Worm (Caenorhabditis elegans) whole organism, L4 larva: Measurements from ENCODE around the gene sym-1.

Experiments
- F26F4.8 ChIP-seq: fragments of 200-800 bp; sonication (Bioruptor generic); conservative IDR thresholded peaks from 2 replicates; pipeline ENCODE4 v1.3.6; 2022; ENCODE audit warnings: missing genetic modification characterization, missing compliant biosample characterization
- F44E2.7 ChIP-seq: fragments of 200-800 bp; sonication (Bioruptor generic); IDR thresholded peaks from 2 replicates; pipeline ENCODE4 v2.1.2; 2022; ENCODE audit warnings: missing genetic modification characterization, missing compliant biosample characterization
- T26A8.4 ChIP-seq: fragments of 200-800 bp; sonication (Bioruptor generic); IDR thresholded peaks from 2 replicates; pipeline ENCODE4 v1.3.6; 2022; ENCODE audit warnings: missing genetic modification characterization, missing compliant biosample characterization
- Y5F2A.4 ChIP-seq: fragments of 200-800 bp; sonication (Bioruptor generic); optimal IDR thresholded peaks from 2 replicates; lab custom pipeline; 2018; ENCODE audit warnings: mild to moderate bottlenecking, missing genetic modification characterization, missing compliant biosample characterization
- ZK546.5 ChIP-seq, 2 experiments: sonication (generic microtip); optimal IDR thresholded peaks; 2 replicates each; lab custom pipeline; 2017; ENCODE audit warnings: missing biosample characterization in 2 of 2, missing genetic modification characterization in 2 of 2
- aha-1 ChIP-seq: fragments of 150-350 bp; peaks from one replicate; lab custom pipeline; 2014; ENCODE audit warnings: missing biosample characterization, missing genetic modification characterization
- arid-1 ChIP-seq: fragments of 200-800 bp; sonication (Bioruptor generic); conservative IDR thresholded peaks from 2 replicates; pipeline ENCODE4 v1.3.6; 2022; ENCODE audit warnings: missing genetic modification reagents, missing genetic modification characterization, missing compliant biosample characterization
- ceh-20 ChIP-seq: fragments of 200-800 bp; sonication (Bioruptor generic); IDR thresholded peaks from 2 replicates; pipeline ENCODE4 v1.3.6; 2022; ENCODE audit warnings: missing genetic modification reagents, missing genetic modification characterization, missing compliant biosample characterization
- ceh-62 ChIP-seq: sonication (generic microtip); optimal IDR thresholded peaks from 2 replicates; lab custom pipeline; 2017; ENCODE audit warnings: missing biosample characterization, missing genetic modification characterization
- ces-1 ChIP-seq: fragments of 150-350 bp; sonication (generic microtip); optimal IDR thresholded peaks from 4 replicates; lab custom pipeline; 2014; ENCODE audit warnings: missing biosample characterization, missing genetic modification reagents, missing genetic modification characterization
- ctbp-1 ChIP-seq: fragments of 200-800 bp; sonication (Bioruptor generic); IDR thresholded peaks from 2 replicates; pipeline ENCODE4 v1.3.6; 2022; ENCODE audit warnings: missing genetic modification reagents, missing genetic modification characterization, missing compliant biosample characterization
- dmd-6 ChIP-seq: fragments of 200-800 bp; sonication (Bioruptor generic); IDR thresholded peaks from 2 replicates; pipeline ENCODE4 v1.3.6; 2022; ENCODE audit warnings: missing genetic modification reagents, missing genetic modification characterization, missing compliant biosample characterization
- dmd-9 ChIP-seq: fragments of 200-800 bp; sonication (Bioruptor generic); IDR thresholded peaks from 2 replicates; pipeline ENCODE4 v1.3.6; 2022; ENCODE audit warnings: missing genetic modification reagents, missing genetic modification characterization, missing compliant biosample characterization
- dve-1 ChIP-seq: sonication (generic microtip); optimal IDR thresholded peaks from 2 replicates; lab custom pipeline; 2017; ENCODE audit warnings: antibody characterized with exemption, mild to moderate bottlenecking, missing genetic modification characterization, missing compliant biosample characterization; ENCODE audit not compliant: insufficient read depth
- egl-43 ChIP-seq: fragments of 200-800 bp; sonication (Bioruptor generic); IDR thresholded peaks from 2 replicates; pipeline ENCODE4 v1.3.6; 2022; ENCODE audit warnings: missing genetic modification reagents, missing genetic modification characterization, missing compliant biosample characterization
- hif-1 ChIP-seq, 2 experiments: sonication (generic microtip); optimal IDR thresholded peaks; 2 replicates each; lab custom pipeline; 2016 to 2017; ENCODE audit warnings: missing compliant biosample characterization in 2 of 2, missing genetic modification characterization in 2 of 2, missing genetic modification reagents in 2 of 2, missing genotype in 2 of 2, mild to moderate bottlenecking in 1 of 2
- hlh-11 ChIP-seq: fragments of 200-800 bp; sonication (Bioruptor generic); optimal IDR thresholded peaks from 2 replicates; lab custom pipeline; 2018; ENCODE audit warnings: mild to moderate bottlenecking, missing genetic modification characterization, missing compliant biosample characterization
- hlh-30 ChIP-seq: sonication (generic microtip); optimal IDR thresholded peaks from 2 replicates; lab custom pipeline; 2017; ENCODE audit warnings: antibody characterized with exemption, mild to moderate bottlenecking, missing genetic modification characterization, missing compliant biosample characterization; ENCODE audit not compliant: insufficient read depth
- hmg-1.1 ChIP-seq: fragments of 200-800 bp; sonication (Bioruptor generic); IDR thresholded peaks from 2 replicates; pipeline ENCODE4 v1.3.6; 2022; ENCODE audit warnings: missing genetic modification reagents, missing genetic modification characterization, missing compliant biosample characterization
- lin-13 ChIP-seq: fragments of 150-350 bp; optimal IDR thresholded peaks from 2 replicates; lab custom pipeline; 2014; ENCODE audit warnings: missing biosample characterization, missing genetic modification reagents, missing genetic modification characterization
- lsy-2 ChIP-seq, 2 experiments: fragments of 150-350 bp in 1 of 2; sonication (generic microtip) in 1 of 2; optimal IDR thresholded peaks; 2 replicates each; lab custom pipeline; 2014 to 2017; ENCODE audit warnings: missing biosample characterization in 2 of 2, missing genetic modification characterization in 2 of 2
- madf-9 ChIP-seq: fragments of 200-800 bp; sonication (Bioruptor generic); conservative IDR thresholded peaks from 2 replicates; pipeline ENCODE4 v1.3.6; 2022; ENCODE audit warnings: missing genetic modification reagents, missing genetic modification characterization, missing compliant biosample characterization
- mdl-1 ChIP-seq, 2 experiments: fragments of 150-350 bp in 1 of 2; sonication (generic microtip) in 1 of 2; optimal IDR thresholded peaks; 2 replicates each; lab custom pipeline; 2014 to 2017; ENCODE audit warnings: missing biosample characterization in 2 of 2, missing genetic modification characterization in 2 of 2
- mep-1 ChIP-seq: fragments of 150-350 bp; sonication (generic microtip); optimal IDR thresholded peaks from 3 replicates; lab custom pipeline; 2014; ENCODE audit warnings: missing biosample characterization, missing genetic modification characterization
- mes-2 ChIP-seq: sonication (generic microtip); optimal IDR thresholded peaks from 2 replicates; lab custom pipeline; 2016; ENCODE audit warnings: missing genotype, mild to moderate bottlenecking, missing genetic modification characterization, missing compliant biosample characterization; ENCODE audit not compliant: poor library complexity, severe bottlenecking
- mxl-3 ChIP-seq: fragments of 200-800 bp; sonication (Bioruptor generic); optimal IDR thresholded peaks from 2 replicates; lab custom pipeline; 2018; ENCODE audit warnings: mild to moderate bottlenecking, missing genetic modification characterization, missing compliant biosample characterization
- nhr-111 ChIP-seq: fragments of 200-800 bp; sonication (Bioruptor generic); optimal IDR thresholded peaks from 2 replicates; lab custom pipeline; 2018; ENCODE audit warnings: mild to moderate bottlenecking, missing genetic modification characterization, missing compliant biosample characterization
- nhr-25 ChIP-seq: sonication (generic microtip); optimal IDR thresholded peaks from 2 replicates; lab custom pipeline; 2017; ENCODE audit warnings: missing genetic modification characterization, mild to moderate bottlenecking, missing compliant biosample characterization, antibody characterized with exemption, moderate library complexity, borderline replicate concordance; ENCODE audit not compliant: insufficient read depth
- nhr-28 ChIP-seq: fragments of 150-350 bp; optimal IDR thresholded peaks from 2 replicates; lab custom pipeline; 2014; ENCODE audit warnings: missing biosample characterization, missing genetic modification characterization
- nhr-48 ChIP-seq: sonication (generic microtip); optimal IDR thresholded peaks from 2 replicates; lab custom pipeline; 2016; ENCODE audit warnings: mild to moderate bottlenecking, missing genetic modification characterization, missing compliant biosample characterization
- nhr-6 ChIP-seq: fragments of 150-350 bp; optimal IDR thresholded peaks from 2 replicates; lab custom pipeline; 2014; ENCODE audit warnings: missing biosample characterization, missing genetic modification characterization
- nhr-76 ChIP-seq: fragments of 150-350 bp; optimal IDR thresholded peaks from 2 replicates; lab custom pipeline; 2014; ENCODE audit warnings: missing biosample characterization, missing genetic modification characterization
- nhr-77 ChIP-seq: fragments of 150-350 bp; optimal IDR thresholded peaks from 2 replicates; lab custom pipeline; 2014; ENCODE audit warnings: missing biosample characterization, missing genetic modification characterization
- pha-4 ChIP-seq, 2 experiments: fragments of 150-350 bp in 1 of 2; fragments of 200-800 bp in 1 of 2; sonication (Bioruptor generic) in 1 of 2; IDR thresholded peaks in 1 of 2; optimal IDR thresholded peaks in 1 of 2; 2 replicates each; pipeline versions ENCODE4 v1.3.6 to Lab custom; 2014 to 2022; ENCODE audit warnings: missing genetic modification characterization in 2 of 2, missing genetic modification reagents in 2 of 2, missing biosample characterization in 1 of 2, missing compliant biosample characterization in 1 of 2
- php-3 ChIP-seq: fragments of 200-800 bp; sonication (Bioruptor generic); IDR thresholded peaks from 2 replicates; pipeline ENCODE4 v1.3.6; 2022; ENCODE audit warnings: missing genetic modification reagents, missing genetic modification characterization, missing compliant biosample characterization
- rbr-2 ChIP-seq: sonication (generic microtip); optimal IDR thresholded peaks from 2 replicates; lab custom pipeline; 2016; ENCODE audit warnings: missing genotype, missing genetic modification characterization, missing compliant biosample characterization
- sdz-12 ChIP-seq: fragments of 200-800 bp; sonication (Bioruptor generic); optimal IDR thresholded peaks from 2 replicates; lab custom pipeline; 2018; ENCODE audit warnings: mild to moderate bottlenecking, missing genetic modification characterization, missing compliant biosample characterization
- set-16 ChIP-seq: fragments of 200-800 bp; sonication (Bioruptor generic); IDR thresholded peaks from 2 replicates; pipeline ENCODE4 v1.3.6; 2022; ENCODE audit warnings: missing genetic modification reagents, missing genetic modification characterization, missing compliant biosample characterization
- unc-62 ChIP-seq, 3 experiments: fragments of 150-350 bp in 1 of 3; sonication (generic microtip); optimal IDR thresholded peaks in 2 of 3; peaks in 1 of 3; 1 replicate in 1 of 3; 2 replicates in 2 of 3; lab custom pipeline; 2014 to 2017; ENCODE audit warnings: missing biosample characterization in 3 of 3, missing genetic modification characterization in 3 of 3, missing genetic modification reagents in 3 of 3, missing genotype in 1 of 3
- zag-1 ChIP-seq: fragments of 150-350 bp; optimal IDR thresholded peaks from 2 replicates; lab custom pipeline; 2014; ENCODE audit warnings: missing biosample characterization, missing genetic modification characterization
- zfp-2 ChIP-seq: sonication (generic microtip); optimal IDR thresholded peaks from 2 replicates; lab custom pipeline; 2016; ENCODE audit warnings: mild to moderate bottlenecking, missing genetic modification characterization, missing compliant biosample characterization
- ztf-7 ChIP-seq: fragments of 150-350 bp; optimal IDR thresholded peaks from 2 replicates; lab custom pipeline; 2014; ENCODE audit warnings: missing biosample characterization, missing genetic modification characterization

Gene sym-1

DNA sequence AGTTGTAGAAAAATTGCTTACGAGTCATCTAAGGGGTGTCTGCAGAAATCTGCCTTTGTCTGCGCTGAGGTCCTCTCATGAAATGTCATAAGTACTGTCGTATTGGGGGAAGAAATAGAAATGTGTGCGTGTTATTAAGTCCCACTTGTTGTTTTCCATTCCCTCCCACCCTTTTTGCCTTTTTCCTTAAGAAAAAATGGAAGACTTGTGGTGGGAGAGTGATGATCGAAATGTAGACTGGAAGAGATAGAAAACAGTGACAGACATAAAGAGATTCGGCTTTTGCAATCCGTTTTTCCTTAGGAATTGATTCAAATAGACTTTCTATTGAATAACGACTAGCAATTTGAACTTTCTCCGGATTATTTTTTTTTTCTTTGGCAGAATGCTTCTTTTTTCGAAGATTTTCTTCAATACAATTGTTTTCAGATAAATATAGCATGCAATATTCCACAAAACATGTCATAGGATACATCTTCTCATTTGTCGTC, 31.7 kb upstream of the sym-1 start, which contains the start of gene ram-5:
TSS of gene ram-5 (plus strand) at position 441 of the 491 bp plus-strand sequence.
- TF ChIP-seq mes-2 (tag; lab: Kevin White, UChicago) (no peak), hif-1 (tag; optimal IDR thresholded peaks at IDR 0.05; lab: Kevin White, UChicago) (no peak), aha-1 (peak; percentile 95), zag-1 (tag; lab: Kevin White, UChicago) (no peak), zfp-2 (tag; lab: Kevin White, UChicago) (no peak)

DNA sequence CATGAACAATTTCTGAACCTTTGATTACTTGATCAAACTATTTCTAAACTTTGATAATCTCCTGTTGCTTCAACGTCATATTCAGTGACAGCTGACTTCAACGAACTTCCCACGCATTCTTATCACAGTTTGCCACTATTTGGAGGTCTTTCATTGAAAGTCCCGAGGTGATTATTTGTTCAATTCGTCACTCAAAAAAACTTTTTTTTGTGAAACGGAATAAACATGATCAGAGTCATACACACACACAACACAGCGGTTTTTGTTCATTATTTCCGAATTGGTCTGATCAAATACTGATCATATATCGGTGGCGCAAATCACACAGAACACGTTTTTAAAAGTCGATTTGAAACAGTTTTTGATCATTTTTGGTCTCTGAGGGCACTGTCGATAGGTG, 25.0 kb upstream of the sym-1 start:
- TF ChIP-seq nhr-28 (tag; lab: Kevin White, UChicago) (peak; percentile 24), egl-43 (GFP tag; lab: Robert Waterston, UW) (no peak), F44E2.7 (GFP tag; lab: Robert Waterston, UW) (no peak), dve-1 (tag; lab: Kevin White, UChicago) (no peak), aha-1 (peak; percentile 65), ceh-62 (tag; lab: Kevin White, UChicago) (no peak), php-3 (GFP tag; lab: Robert Waterston, UW) (no peak), hlh-30 (peak; percentile 78), nhr-77 (tag; lab: Kevin White, UChicago) (no peak), nhr-6 (tag; lab: Kevin White, UChicago) (no peak), rbr-2 (tag; lab: Kevin White, UChicago) (no peak), madf-9 (GFP tag; lab: Robert Waterston, UW) (no peak), nhr-48 (tag; lab: Kevin White, UChicago) (no peak), dmd-6 (GFP tag; lab: Robert Waterston, UW) (peak; percentile 33; the same call in 1 of the 2 replicates), nhr-25 (tag; lab: Kevin White, UChicago) (no peak)

DNA sequence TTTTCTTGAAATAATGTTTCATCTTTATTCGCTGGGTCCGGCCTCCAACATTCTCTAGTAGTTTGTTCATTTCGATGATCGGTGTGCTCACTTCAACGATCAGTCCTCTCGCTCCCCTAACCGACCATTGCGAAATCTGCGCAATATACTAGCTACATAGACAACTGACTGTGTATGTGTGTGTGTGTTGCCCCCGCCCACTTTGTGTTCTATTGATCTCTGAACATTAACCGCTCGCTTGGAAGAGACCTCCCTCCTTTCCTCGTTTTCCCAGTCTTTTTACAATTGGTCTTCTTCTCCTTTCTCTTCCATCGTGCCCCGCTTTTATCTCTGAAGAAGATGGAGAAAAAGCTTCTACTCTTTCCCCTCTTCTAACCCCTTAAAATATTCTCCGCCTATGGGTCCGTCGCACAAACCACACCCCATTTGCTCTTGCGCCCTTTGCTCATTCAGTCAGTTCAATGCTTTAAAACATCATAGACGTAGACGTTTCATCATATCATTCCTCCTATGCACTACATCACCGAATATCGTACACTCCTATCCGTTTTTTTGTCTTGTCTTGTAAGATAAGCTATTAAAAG, 24.0 kb upstream of the sym-1 start:
- peak; percentile 47 for TF ChIP-seq dve-1 (tag; lab: Kevin White, UChicago)
- TF ChIP-seq nhr-28 (tag; lab: Kevin White, UChicago): peak; percentile 77
- 0 out of 2 replicates have a peak, but pooled peaks have one; percentile 21 for TF ChIP-seq arid-1 (GFP tag; lab: Robert Waterston, UW)
- peak; percentile 7 for TF ChIP-seq lin-13 (GFP tag; lab: Kevin White, UChicago)
- peak in 1 of 2 experiments; percentile 98 for TF ChIP-seq unc-62 (GFP tag; optimal IDR thresholded peaks at IDR 0.05 in 1 of 2; lab: Kevin White, UChicago)
- peak; percentile 16 for TF ChIP-seq unc-62 (tag; optimal IDR thresholded peaks at IDR 0.05; lab: Kevin White, UChicago)
- peak; percentile 19 for TF ChIP-seq rbr-2 (tag; lab: Kevin White, UChicago)
- TF ChIP-seq mxl-3: peak; percentile 1
- TF ChIP-seq set-16 (GFP tag; lab: Robert Waterston, UW): peak; percentile 19; the same call in 1 of the 2 replicates
- TF ChIP-seq nhr-76 (tag; lab: Kevin White, UChicago): no peak
- TF ChIP-seq Y5F2A.4 (GFP tag; lab: Kevin White, UChicago): no peak
- TF ChIP-seq aha-1: peak; percentile 96
- peak in 1 of 2 experiments; percentile 18 for TF ChIP-seq lsy-2 (tag; optimal IDR thresholded peaks at IDR 0.05; lab: Kevin White, UChicago)
- TF ChIP-seq sdz-12 (GFP tag; lab: Kevin White, UChicago): no peak
- no peak for TF ChIP-seq dmd-9 (GFP tag; lab: Robert Waterston, UW)
- no peak for TF ChIP-seq F26F4.8 (GFP tag; lab: Robert Waterston, UW)
- TF ChIP-seq hlh-30: peak; percentile 69
- TF ChIP-seq php-3 (GFP tag; lab: Robert Waterston, UW): no peak
- TF ChIP-seq nhr-48 (tag; lab: Kevin White, UChicago): peak; percentile 5
- TF ChIP-seq mep-1 (tag; lab: Kevin White, UChicago): peak; percentile 60
- peak; percentile 81 for TF ChIP-seq hmg-1.1
- TF ChIP-seq ctbp-1 (GFP tag; lab: Robert Waterston, UW): peak; percentile 80
- TF ChIP-seq nhr-111 (GFP tag; lab: Kevin White, UChicago): no peak
- no peak for TF ChIP-seq pha-4 (GFP tag; IDR thresholded peaks at IDR 0.05; lab: Robert Waterston, UW)
- TF ChIP-seq pha-4 (tag; optimal IDR thresholded peaks at IDR 0.05; lab: Kevin White, UChicago): peak; percentile 48
- TF ChIP-seq ceh-20 (GFP tag; lab: Robert Waterston, UW): no peak
- TF ChIP-seq ztf-7 (tag; lab: Kevin White, UChicago): peak; percentile 82
- TF ChIP-seq hlh-11 (tag; lab: Kevin White, UChicago): peak; percentile 76
- peak; percentile 39 for TF ChIP-seq dmd-6 (GFP tag; lab: Robert Waterston, UW)
- TF ChIP-seq ces-1 (GFP tag; lab: Kevin White, UChicago): no peak
- TF ChIP-seq T26A8.4: 0 out of 2 replicates have a peak, but pooled peaks have one; percentile 18
- TF ChIP-seq mdl-1 (tag; optimal IDR thresholded peaks at IDR 0.05; lab: Kevin White, UChicago): peak in 1 of 2 experiments; percentile 79
- peak in 1 of 2 experiments; percentile 76 for TF ChIP-seq hif-1 (tag; optimal IDR thresholded peaks at IDR 0.05; lab: Kevin White, UChicago)
- TF ChIP-seq ZK546.5 (tag; optimal IDR thresholded peaks at IDR 0.05; lab: Kevin White, UChicago): no peak
